Fruit fly (Drosophila melanogaster) whole organism, embryonic: ENCODE data around the gene Fmr1.

Experiments
- ATbp ChIP-seq: fragments of 200-800 bp; sonication (Bioruptor generic); optimal IDR thresholded peaks from 2 replicates; lab custom pipeline; 2017; ENCODE audit warnings: missing biosample characterization, mild to moderate bottlenecking, missing genetic modification characterization, missing genetic modification reagents
- Adf1 ChIP-seq: fragments of 200-800 bp; sonication (Bioruptor generic); IDR thresholded peaks from 2 replicates; pipeline ENCODE4 v1.3.6; 2022; ENCODE audit warnings: missing biosample characterization, missing genetic modification characterization
- C15 ChIP-seq: fragments of 200-800 bp; sonication (Bioruptor generic); IDR thresholded peaks from 3 replicates; pipeline ENCODE4 v1.3.6; 2022; ENCODE audit warnings: missing biosample characterization, missing genetic modification characterization
- CG10209 ChIP-seq: fragments of 200-800 bp; sonication (Bioruptor generic); optimal IDR thresholded peaks from 3 replicates; lab custom pipeline; 2017; ENCODE audit warnings: missing biosample characterization, mild to moderate bottlenecking, missing genetic modification characterization, missing genetic modification reagents
- CG12071 ChIP-seq: fragments of 200-800 bp; sonication (Bioruptor generic); optimal IDR thresholded peaks from 3 replicates; lab custom pipeline; 2018; ENCODE audit warnings: missing biosample characterization, mild to moderate bottlenecking, missing genetic modification characterization
- CG12659 ChIP-seq: fragments of 200-800 bp; sonication (Bioruptor generic); optimal IDR thresholded peaks from 3 replicates; lab custom pipeline; 2017; ENCODE audit warnings: mild to moderate bottlenecking, missing biosample characterization, missing genetic modification reagents, missing genetic modification characterization
- CG14441 ChIP-seq: fragments of 200-800 bp; sonication (Bioruptor generic); IDR thresholded peaks from 2 replicates; pipeline ENCODE4 v1.3.6; 2022; ENCODE audit warnings: missing biosample characterization, missing genetic modification characterization
- CG16813 ChIP-seq: fragments of 200-800 bp; sonication (Bioruptor generic); IDR thresholded peaks from 3 replicates; pipeline ENCODE4 v1.3.6; 2022; ENCODE audit warnings: missing biosample characterization, missing genetic modification characterization; ENCODE audit not compliant: partially characterized antibody
- CG17385 ChIP-seq: fragments of 200-800 bp; sonication (Bioruptor generic); optimal IDR thresholded peaks from 3 replicates; lab custom pipeline; 2018; ENCODE audit warnings: missing biosample characterization, mild to moderate bottlenecking, missing genetic modification characterization
- CG17829 ChIP-seq: fragments of 200-800 bp; optimal IDR thresholded peaks from 2 replicates; lab custom pipeline; 2019; ENCODE audit warnings: missing biosample characterization, mild to moderate bottlenecking, missing genetic modification characterization, moderate library complexity
- CG18011 ChIP-seq: fragments of 200-800 bp; sonication (Bioruptor generic); optimal IDR thresholded peaks from 2 replicates; lab custom pipeline; 2017; ENCODE audit warnings: missing biosample characterization, missing genetic modification characterization, mild to moderate bottlenecking, moderate library complexity, missing genotype
- CG2199 ChIP-seq: fragments of 200-800 bp; sonication (Bioruptor generic); IDR thresholded peaks from 3 replicates; pipeline ENCODE4 v1.3.6; 2022; ENCODE audit warnings: missing biosample characterization, missing genetic modification characterization
- CG31224 ChIP-seq: fragments of 200-800 bp; sonication (Bioruptor generic); IDR thresholded peaks from 2 replicates; pipeline ENCODE4 v1.3.6; 2022; ENCODE audit warnings: missing biosample characterization, missing genetic modification characterization
- CG31388 ChIP-seq: fragments of 200-800 bp; sonication (Bioruptor generic); optimal IDR thresholded peaks from 2 replicates; lab custom pipeline; 2016; ENCODE audit warnings: missing biosample characterization, missing genetic modification characterization
- CG32532 ChIP-seq: fragments of 200-800 bp; sonication (Bioruptor generic); IDR thresholded peaks from 2 replicates; pipeline ENCODE4 v1.3.6; 2022; ENCODE audit warnings: missing biosample characterization, missing genetic modification characterization
- CG34376 ChIP-seq: fragments of 200-800 bp; sonication (Bioruptor generic); optimal IDR thresholded peaks from 2 replicates; lab custom pipeline; 2018; ENCODE audit warnings: missing biosample characterization, mild to moderate bottlenecking, missing genetic modification characterization
- CG3726 ChIP-seq: fragments of 200-800 bp; sonication (Bioruptor generic); IDR thresholded peaks from 3 replicates; pipeline ENCODE4, ENCODE4 v1.3.6; 2022; ENCODE audit warnings: missing biosample characterization, missing genetic modification characterization
- CG3995 ChIP-seq: fragments of 200-800 bp; sonication (Bioruptor generic); optimal IDR thresholded peaks from 3 replicates; lab custom pipeline; 2016; ENCODE audit warnings: missing biosample characterization, missing genetic modification characterization
- CG6813 ChIP-seq: fragments of 200-800 bp; sonication (Bioruptor generic); optimal IDR thresholded peaks from 2 replicates; lab custom pipeline; 2017; ENCODE audit warnings: missing biosample characterization, missing genetic modification characterization, mild to moderate bottlenecking, moderate library complexity, missing genetic modification reagents
- CG8944 ChIP-seq: fragments of 200-800 bp; sonication (Bioruptor generic); optimal IDR thresholded peaks from 3 replicates; lab custom pipeline; 2016; ENCODE audit warnings: missing biosample characterization, missing genetic modification characterization
- CG9437 ChIP-seq: fragments of 200-800 bp; sonication (Bioruptor generic); optimal IDR thresholded peaks from 2 replicates; lab custom pipeline; 2018; ENCODE audit warnings: missing biosample characterization, mild to moderate bottlenecking, missing genetic modification characterization
- CG9609 ChIP-seq: fragments of 200-800 bp; sonication (Bioruptor generic); optimal IDR thresholded peaks from 3 replicates; lab custom pipeline; 2016; ENCODE audit warnings: missing biosample characterization, missing genetic modification characterization
- CG9727 ChIP-seq: fragments of 200-800 bp; sonication (Bioruptor generic); optimal IDR thresholded peaks from 3 replicates; lab custom pipeline; 2017; ENCODE audit warnings: missing biosample characterization, mild to moderate bottlenecking, missing genetic modification characterization
- Deaf1 ChIP-seq: fragments of 200-800 bp; optimal IDR thresholded peaks from 3 replicates; lab custom pipeline; 2019; ENCODE audit warnings: missing biosample characterization, mild to moderate bottlenecking, missing genetic modification characterization, moderate library complexity
- Dip3 ChIP-seq: fragments of 200-800 bp; sonication (Bioruptor generic); optimal IDR thresholded peaks from 3 replicates; lab custom pipeline; 2016; ENCODE audit warnings: missing biosample characterization, missing genetic modification characterization
- E2f2 ChIP-seq: fragments of 200-800 bp; sonication (Bioruptor generic); IDR thresholded peaks from 2 replicates; pipeline ENCODE4 v1.3.6; 2022; ENCODE audit warnings: missing biosample characterization, missing genetic modification characterization
- ERR ChIP-seq: fragments of 200-800 bp; sonication (Bioruptor generic); optimal IDR thresholded peaks from 2 replicates; lab custom pipeline; 2016; ENCODE audit warnings: missing biosample characterization, missing genetic modification characterization
- Eip74EF ChIP-seq, 2 experiments: fragments of 200-800 bp in 1 of 2; fragments of >200 bp in 1 of 2; sonication (Bioruptor generic) in 1 of 2; optimal IDR thresholded peaks; 2 replicates each; lab custom pipeline; 2017 to 2019; ENCODE audit warnings: missing biosample characterization in 2 of 2, missing genetic modification characterization in 2 of 2, mild to moderate bottlenecking in 1 of 2, moderate library complexity in 1 of 2
- Ets65A ChIP-seq: fragments of 200-800 bp; sonication (Bioruptor generic); peaks from one replicate; lab custom pipeline; 2016; ENCODE audit warnings: missing biosample characterization, missing genetic modification characterization
- Fer3 ChIP-seq: fragments of 200-800 bp; sonication (Bioruptor generic); optimal IDR thresholded peaks from 2 replicates; lab custom pipeline; 2018; ENCODE audit warnings: missing biosample characterization, mild to moderate bottlenecking, missing genetic modification characterization, moderate library complexity
- Gug ChIP-seq: fragments of 200-800 bp; sonication (Bioruptor generic); IDR thresholded peaks from 4 replicates; pipeline ENCODE4 v1.3.6; 2022; ENCODE audit warnings: missing biosample characterization, missing genetic modification characterization
- HHEX ChIP-seq: fragments of 200-800 bp; sonication (Bioruptor generic); optimal IDR thresholded peaks from 3 replicates; lab custom pipeline; 2017; ENCODE audit warnings: missing biosample characterization, mild to moderate bottlenecking, missing genetic modification characterization, missing genetic modification reagents
- Mrtf ChIP-seq: fragments of 200-800 bp; sonication (Bioruptor generic); IDR thresholded peaks from 3 replicates; pipeline ENCODE4 v1.3.6; 2022; ENCODE audit warnings: missing biosample characterization, missing genetic modification characterization
- Ravus ChIP-seq: fragments of 200-800 bp; sonication (Bioruptor generic); IDR thresholded peaks from 2 replicates; pipeline ENCODE4 v1.3.6; 2022; ENCODE audit warnings: missing biosample characterization, missing genetic modification characterization
- Ssrp ChIP-seq: fragments of 200-800 bp; sonication (Bioruptor generic); optimal IDR thresholded peaks from 2 replicates; lab custom pipeline; 2018; ENCODE audit warnings: missing biosample characterization, mild to moderate bottlenecking, missing genetic modification characterization, moderate library complexity
- crc ChIP-seq: fragments of 200-800 bp; sonication (Bioruptor generic); optimal IDR thresholded peaks from 2 replicates; lab custom pipeline; 2016; ENCODE audit warnings: missing biosample characterization, missing genetic modification characterization
- exex ChIP-seq: fragments of 200-800 bp; sonication (Bioruptor generic); optimal IDR thresholded peaks from 4 replicates; lab custom pipeline; 2018; ENCODE audit warnings: missing biosample characterization, mild to moderate bottlenecking, missing genetic modification characterization, moderate library complexity
- gcm2 ChIP-seq: fragments of 200-800 bp; sonication (Bioruptor generic); optimal IDR thresholded peaks from 2 replicates; lab custom pipeline; 2016; ENCODE audit warnings: missing biosample characterization, missing genetic modification characterization
- mld ChIP-seq: fragments of 200-800 bp; sonication (Bioruptor generic); IDR thresholded peaks from 3 replicates; pipeline ENCODE4 v1.3.6; 2022; ENCODE audit warnings: missing biosample characterization, missing genetic modification characterization; ENCODE audit not compliant: partially characterized antibody
- nerfin-2 ChIP-seq: fragments of 200-800 bp; sonication (Bioruptor generic); IDR thresholded peaks from 2 replicates; pipeline ENCODE4 v1.3.6; 2022; ENCODE audit warnings: missing biosample characterization, missing genetic modification characterization; ENCODE audit not compliant: partially characterized antibody
- onecut ChIP-seq: fragments of 200-800 bp; sonication (Bioruptor generic); IDR thresholded peaks from 2 replicates; pipeline ENCODE4 v1.3.6; 2022; ENCODE audit warnings: missing biosample characterization, missing genetic modification characterization
- otp ChIP-seq: fragments of 200-800 bp; sonication (Bioruptor generic); IDR thresholded peaks from 3 replicates; pipeline ENCODE4, ENCODE4 v1.3.6; 2022; ENCODE audit warnings: missing biosample characterization, missing genetic modification characterization
- pb ChIP-seq: fragments of 200-800 bp; sonication (Bioruptor generic); optimal IDR thresholded peaks from 3 replicates; lab custom pipeline; 2016; ENCODE audit warnings: missing biosample characterization, missing genetic modification characterization
- peb ChIP-seq: fragments of 200-800 bp; sonication (Bioruptor generic); IDR thresholded peaks from 2 replicates; pipeline ENCODE4 v1.3.6; 2022; ENCODE audit warnings: missing biosample characterization, missing genetic modification characterization
- prd ChIP-seq, 3 experiments: fragments of >200 bp in 2 of 3; fragments of 200-800 bp in 1 of 3; sonication (Bioruptor generic) in 1 of 3; optimal IDR thresholded peaks in 2 of 3; IDR thresholded peaks in 1 of 3; 2 replicates in 2 of 3; 3 replicates in 1 of 3; pipeline versions ENCODE4 v1.3.6 to Lab custom; 2017 to 2022; ENCODE audit warnings: missing biosample characterization in 1 of 3, missing genetic modification characterization in 1 of 3
- row ChIP-seq: fragments of 200-800 bp; sonication (Bioruptor generic); IDR thresholded peaks from 3 replicates; pipeline ENCODE4 v1.3.6; 2022; ENCODE audit warnings: missing biosample characterization, missing genetic modification characterization
- sr ChIP-seq: fragments of 200-800 bp; sonication (Bioruptor generic); IDR thresholded peaks from 3 replicates; pipeline ENCODE4 v1.3.6; 2022; ENCODE audit warnings: missing biosample characterization, missing genetic modification characterization
- ssp ChIP-seq: fragments of 200-800 bp; sonication (Bioruptor generic); IDR thresholded peaks from 2 replicates; pipeline ENCODE4 v1.3.6; 2022; ENCODE audit warnings: missing biosample characterization, missing genetic modification characterization

Fmr1 gene

DNA sequence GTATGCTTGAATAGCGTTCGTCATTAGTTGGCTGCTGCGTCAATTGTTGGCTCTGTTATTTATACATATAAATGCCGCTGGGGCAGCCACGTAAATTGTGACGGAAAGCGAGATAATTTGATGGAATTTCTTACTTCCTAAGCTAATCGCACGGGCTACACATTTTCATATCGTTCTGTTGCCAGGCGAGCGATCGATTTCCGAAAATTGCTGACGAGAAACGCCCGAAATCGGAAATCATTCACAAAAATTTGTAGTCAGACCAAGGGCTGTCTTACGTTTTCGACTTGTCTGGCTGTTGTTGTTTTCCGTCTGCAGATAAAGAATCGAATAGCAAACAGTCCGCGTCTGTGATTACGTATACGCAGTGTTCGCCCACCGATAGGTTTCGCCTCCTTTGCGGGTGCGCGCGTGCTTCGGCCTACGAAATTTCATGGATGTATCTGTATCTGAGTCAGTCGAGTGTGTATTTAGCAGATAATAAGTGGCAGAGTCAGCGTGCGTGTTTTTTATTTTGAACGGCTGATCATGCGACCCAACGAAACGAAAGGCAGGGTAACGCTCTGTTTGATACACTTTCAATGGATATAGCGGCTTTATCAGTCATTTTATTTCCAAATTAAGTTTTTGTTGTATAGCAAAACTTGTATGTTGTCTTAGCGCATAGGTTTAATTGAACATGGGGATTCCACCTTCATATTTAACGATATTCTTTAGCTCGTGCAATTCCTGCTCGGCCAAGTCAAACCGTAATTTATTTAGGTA lies 12.2 kb downstream of the Fmr1 start (continued):
- TF ChIP-seq HHEX (GFP tag; lab: Kevin White, UChicago) (peak; percentile 82), peb (GFP tag; lab: Robert Waterston, UW) (no peak), Dip3 (peak; percentile 60), CG17829 (tag; lab: Kevin White, UChicago) (peak; percentile 45), CG32532 (GFP tag; lab: Robert Waterston, UW) (peak; percentile 79), Gug (GFP tag; lab: Robert Waterston, UW) (peak; percentile 58; the same call in 2 of the 4 replicates), CG18011 (GFP tag; lab: Kevin White, UChicago) (peak; percentile 59), CG31224 (GFP tag; lab: Robert Waterston, UW) (peak; percentile 45; the same call in 1 of the 2 replicates), CG9609 (GFP tag; lab: Kevin White, UChicago) (peak; percentile 49), CG17385 (GFP tag; lab: Kevin White, UChicago) (peak; percentile 69), Ravus (GFP tag; lab: Robert Waterston, UW) (no peak), nerfin-2 (GFP tag; lab: Robert Waterston, UW) (no peak), Eip74EF (GFP tag; optimal IDR thresholded peaks at IDR 0.05; lab: Kevin White, UChicago) (peak in 1 of 2 experiments; percentile 80), CG16813 (GFP tag; lab: Robert Waterston, UW) (no peak), gcm2 (GFP tag; lab: Kevin White, UChicago) (peak; percentile 27), E2f2 (GFP tag; lab: Robert Waterston, UW) (peak; percentile 32; the same call in 1 of the 2 replicates), CG8944 (GFP tag; lab: Kevin White, UChicago) (peak; percentile 16), CG3995 (GFP tag; lab: Kevin White, UChicago) (peak; percentile 46), CG2199 (GFP tag; lab: Robert Waterston, UW) (peak; percentile 69; the same call in 1 of the 3 replicates), Ssrp (tag; lab: Kevin White, UChicago) (peak; percentile 48), exex (peak; percentile 82), ERR (GFP tag; lab: Kevin White, UChicago) (peak; percentile 4), Deaf1 (tag; lab: Kevin White, UChicago) (peak; percentile 68), CG31388 (no peak), Mrtf (GFP tag; lab: Robert Waterston, UW) (no peak), sr (GFP tag; lab: Robert Waterston, UW) (peak; percentile 56; the same call in 1 of the 3 replicates), Fer3 (tag; lab: Kevin White, UChicago) (peak; percentile 83), ATbp (GFP tag; lab: Kevin White, UChicago) (peak; percentile 51), mld (GFP tag; lab: Robert Waterston, UW) (no peak), CG9727 (GFP tag; lab: Kevin White, UChicago) (peak; percentile 43), CG6813 (peak; percentile 64), prd (optimal IDR thresholded peaks at IDR 0.05; lab: Kevin White, UChicago) (no peak), prd (GFP tag; IDR thresholded peaks at IDR 0.05; lab: Robert Waterston, UW) (peak; percentile 70), Adf1 (GFP tag; lab: Robert Waterston, UW) (peak; percentile 58), pb (GFP tag; lab: Kevin White, UChicago) (peak; percentile 31), CG10209 (GFP tag; lab: Kevin White, UChicago) (peak; percentile 71), row (GFP tag; lab: Robert Waterston, UW) (peak; percentile 78), crc (GFP tag; lab: Kevin White, UChicago) (peak; percentile 10), ssp (GFP tag; lab: Robert Waterston, UW) (no peak), onecut (GFP tag; lab: Robert Waterston, UW) (peak; percentile 49; the same call in 1 of the 2 replicates), CG12071 (GFP tag; lab: Kevin White, UChicago) (peak; percentile 48), CG9437 (GFP tag; lab: Kevin White, UChicago) (peak; percentile 69), CG3726 (GFP tag; lab: Robert Waterston, UW) (no peak), CG34376 (GFP tag; lab: Kevin White, UChicago) (peak; percentile 99), CG14441 (peak; percentile 64), CG12659 (GFP tag; lab: Kevin White, UChicago) (peak; percentile 67), otp (GFP tag; lab: Robert Waterston, UW) (no peak), Ets65A (GFP tag; lab: Kevin White, UChicago) (peak; percentile 2), C15 (GFP tag; lab: Robert Waterston, UW) (no peak)
